Worm (Caenorhabditis elegans): ENCODE data around the gene F13A2.4.

The F13A2.4 gene

ce11 chrV:4401865-4402264 lies 1.8 kb upstream of the F13A2.4 start, which contains the start of gene F13A2.5:
Gene F13A2.5, minus strand, starts transcription at chrV:4401965.
- TF ChIP-seq R02D3.7 (tag; optimal IDR thresholded peaks at IDR 0.05) (no peak), ztf-4 (tag; optimal IDR thresholded peaks at IDR 0.05) (no peak), mdl-1 (tag; optimal IDR thresholded peaks at IDR 0.05) (no peak), F13H6.1 (tag; optimal IDR thresholded peaks at IDR 0.05) (no peak), nhr-6 (tag; optimal IDR thresholded peaks at IDR 0.05) (no peak), lsy-2 (tag; optimal IDR thresholded peaks at IDR 0.05) (no peak), nhr-237 (tag; optimal IDR thresholded peaks at IDR 0.05) (no peak), lin-39 (tag; optimal IDR thresholded peaks at IDR 0.05) (no peak), ceh-16 (tag; optimal IDR thresholded peaks at IDR 0.05) (no peak)

- TF ChIP-seq blmp-1 (tag; optimal IDR thresholded peaks at IDR 0.05; ENCODE audit: insufficient read depth) (no peak), nhr-25 (tag; optimal IDR thresholded peaks at IDR 0.05) (no peak), nhr-237 (tag; optimal IDR thresholded peaks at IDR 0.05) (no peak), sma-3 (GFP tag; optimal IDR thresholded peaks at IDR 0.05) (no peak), ceh-16 (tag; optimal IDR thresholded peaks at IDR 0.05) (no peak), gmeb-1 (tag; optimal IDR thresholded peaks at IDR 0.05) (no peak), sem-4 (tag; optimal IDR thresholded peaks at IDR 0.05) (no peak)
Measured at ce11 chrV:4398884-4399283, 1.1 kb downstream of the F13A2.4 start.

- no peak for TF ChIP-seq elt-1 (tag; optimal IDR thresholded peaks at IDR 0.05)
- no peak for TF ChIP-seq R02D3.7 (tag; optimal IDR thresholded peaks at IDR 0.05)
- TF ChIP-seq lin-11 (tag; optimal IDR thresholded peaks at IDR 0.05): no peak
- TF ChIP-seq ztf-11 (tag; optimal IDR thresholded peaks at IDR 0.05): no peak
- no peak for TF ChIP-seq C34F6.9 (tag; optimal IDR thresholded peaks at IDR 0.05)
- no peak for TF ChIP-seq F13H6.1 (tag; optimal IDR thresholded peaks at IDR 0.05)
- no peak for TF ChIP-seq alr-1 (tag; optimal IDR thresholded peaks at IDR 0.05)
- TF ChIP-seq unc-39 (tag; optimal IDR thresholded peaks at IDR 0.05): no peak
- no peak for TF ChIP-seq blmp-1 (tag; optimal IDR thresholded peaks at IDR 0.05; ENCODE audit: insufficient read depth)
- TF ChIP-seq unc-62 (GFP tag; optimal IDR thresholded peaks at IDR 0.05): no peak
- no peak for TF ChIP-seq fos-1 (tag; optimal IDR thresholded peaks at IDR 0.05)
- TF ChIP-seq mab-5 (tag; optimal IDR thresholded peaks at IDR 0.05): no peak
- no peak for TF ChIP-seq ama-1 (optimal IDR thresholded peaks at IDR 0.05)
- no peak for TF ChIP-seq ztf-4 (tag; optimal IDR thresholded peaks at IDR 0.05)
- no peak for TF ChIP-seq elt-3 (tag; optimal IDR thresholded peaks at IDR 0.05)
Measured at ce11 chrV:4398127-4398526, 1.9 kb downstream of the F13A2.4 start.

ce11 chrV:4396257-4396656 lies 3.8 kb downstream of the F13A2.4 start, which contains the start of gene F13A2.3:
Gene F13A2.3, minus strand, starts transcription at chrV:4396357.
- TF ChIP-seq R02D3.7 (tag; optimal IDR thresholded peaks at IDR 0.05): no peak
- no peak for TF ChIP-seq ztf-11 (tag; optimal IDR thresholded peaks at IDR 0.05)

- TF ChIP-seq lin-11 (tag; optimal IDR thresholded peaks at IDR 0.05) (no peak), nhr-21 (tag; optimal IDR thresholded peaks at IDR 0.05) (no peak), fos-1 (tag; optimal IDR thresholded peaks at IDR 0.05) (no peak), mab-5 (tag; optimal IDR thresholded peaks at IDR 0.05) (no peak), egl-27 (tag; optimal IDR thresholded peaks at IDR 0.05) (no peak), Y55F3AM.14 (GFP tag; optimal IDR thresholded peaks at IDR 0.05) (no peak), ceh-82 (tag; optimal IDR thresholded peaks at IDR 0.05) (no peak), blmp-1 (tag; optimal IDR thresholded peaks at IDR 0.05; ENCODE audit: insufficient read depth) (no peak), ama-1 (optimal IDR thresholded peaks at IDR 0.05) (no peak), C34F6.9 (tag; optimal IDR thresholded peaks at IDR 0.05) (no peak), nhr-10 (tag; optimal IDR thresholded peaks at IDR 0.05) (no peak), mbf-1 (tag; optimal IDR thresholded peaks at IDR 0.05) (no peak), ztf-11 (tag; optimal IDR thresholded peaks at IDR 0.05) (no peak), sma-3 (GFP tag; optimal IDR thresholded peaks at IDR 0.05) (no peak), nhr-11 (tag; optimal IDR thresholded peaks at IDR 0.05) (no peak), lsy-2 (tag; optimal IDR thresholded peaks at IDR 0.05) (no peak)
Measured at ce11 chrV:4387916-4388315, 12.1 kb downstream of the F13A2.4 start.

- no peak for TF ChIP-seq sem-4 (tag; optimal IDR thresholded peaks at IDR 0.05)
- no peak for TF ChIP-seq nhr-11 (tag; optimal IDR thresholded peaks at IDR 0.05)
- no peak for TF ChIP-seq mbf-1 (tag; optimal IDR thresholded peaks at IDR 0.05)
- no peak for TF ChIP-seq gmeb-1 (tag; optimal IDR thresholded peaks at IDR 0.05)
- TF ChIP-seq unc-39 (tag; optimal IDR thresholded peaks at IDR 0.05): no peak
- no peak for TF ChIP-seq unc-62 (GFP tag; optimal IDR thresholded peaks at IDR 0.05)
- TF ChIP-seq elt-1 (tag; optimal IDR thresholded peaks at IDR 0.05): no peak
- TF ChIP-seq aly-2 (tag; optimal IDR thresholded peaks at IDR 0.05): no peak
- no peak for TF ChIP-seq ztf-4 (tag; optimal IDR thresholded peaks at IDR 0.05)
Measured at ce11 chrV:4387402-4387801, 12.6 kb downstream of the F13A2.4 start, which contains the start of gene F13A2.9. Gene F13A2.9, minus strand, starts transcription at chrV:4387502.

Measured in whole organism, L2 larva.